Fruit fly (Drosophila melanogaster) whole organism, embryonic: ENCODE measurements around the gene CG17660.

Experiments used
- CG6683 ChIP-seq: fragments of 200-800 bp; sonication (Bioruptor generic); optimal IDR thresholded peaks from 2 replicates; lab custom pipeline; 2017; ENCODE audit warnings: missing biosample characterization, mild to moderate bottlenecking, missing genetic modification characterization, missing genetic modification reagents
- Myb ChIP-seq: fragments of 200-800 bp; sonication (Bioruptor generic); optimal IDR thresholded peaks from 2 replicates; lab custom pipeline; 2016; ENCODE audit warnings: missing biosample characterization, missing genetic modification characterization
- cas ChIP-seq: fragments of 200-800 bp; sonication (Bioruptor generic); IDR thresholded peaks from 2 replicates; pipeline ENCODE4 v1.3.6; 2022; ENCODE audit warnings: missing biosample characterization, missing genetic modification characterization
- salm ChIP-seq: fragments of 200-800 bp; sonication (Bioruptor generic); optimal IDR thresholded peaks from 2 replicates; lab custom pipeline; 2018; ENCODE audit warnings: missing biosample characterization, mild to moderate bottlenecking, missing genetic modification characterization
- so ChIP-seq: fragments of 200-800 bp; sonication (Bioruptor generic); IDR thresholded peaks from 3 replicates; pipeline ENCODE4 v1.3.6; 2022; ENCODE audit warnings: missing biosample characterization, missing genetic modification characterization
- tx ChIP-seq: fragments of 200-800 bp; sonication (Bioruptor generic); optimal IDR thresholded peaks from 2 replicates; lab custom pipeline; 2016; ENCODE audit warnings: missing biosample characterization, missing genetic modification characterization

dm6 chr2L:1740095-1740494, 29.9 kb upstream of the CG17660 start:
- no peak for TF ChIP-seq Myb
- TF ChIP-seq cas (GFP tag; lab: Robert Waterston, UW): no peak
- TF ChIP-seq CG6683: no peak
- TF ChIP-seq salm (tag; lab: Kevin White, UChicago): no peak
- TF ChIP-seq tx (GFP tag; lab: Kevin White, UChicago): no peak
- no peak for TF ChIP-seq so
